Worm (Caenorhabditis elegans): ENCODE data around the gene sdz-13.
A peak's percentile ranks its signal among the peaks of the same experiment; 100 is the strongest.

sdz-13 gene

DNA sequence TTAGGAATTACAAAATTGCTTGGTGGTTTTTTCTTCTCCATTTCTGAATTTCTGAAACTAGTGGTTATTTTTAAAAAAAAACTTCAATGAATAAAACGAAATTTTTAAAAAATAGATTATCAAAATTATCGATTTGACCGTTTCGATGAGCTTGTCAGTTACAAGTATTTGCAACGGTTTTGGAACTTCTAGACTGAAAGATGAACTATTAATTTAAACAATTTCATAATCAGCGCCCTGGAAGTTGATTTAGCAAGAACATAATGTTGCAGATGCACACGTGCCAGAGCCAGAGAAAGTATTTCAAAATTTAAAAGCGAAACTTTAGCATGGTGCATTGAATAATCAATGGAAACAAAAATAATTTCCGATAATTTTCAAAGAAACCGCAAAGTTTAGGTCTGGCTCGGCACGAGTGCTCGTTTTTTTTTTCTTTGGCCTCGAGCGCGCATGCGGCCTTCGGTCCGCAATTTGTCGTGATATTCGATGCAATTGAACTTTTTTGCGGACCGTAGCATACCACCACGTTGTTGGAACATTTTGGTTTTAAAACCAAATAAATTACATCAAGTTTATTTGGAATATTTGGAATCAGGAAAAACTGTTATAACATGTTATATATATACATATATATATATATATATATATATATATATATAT is 36.6 kb downstream of the sdz-13 start, which contains the start of gene T11G6.5:
Gene T11G6.5, minus strand, starts transcription at position 51 of the 660 bp plus-strand sequence.
- TF ChIP-seq snpc-4 (GFP tag; optimal IDR thresholded peaks at IDR 0.05): no peak
- TF ChIP-seq snpc-4 (tag; optimal IDR thresholded peaks at IDR 0.05): peak in 1 of 4 experiments; percentile 13
- peak; percentile 24; the same call in 1 of the 2 replicates for TF ChIP-seq mcd-1 (GFP tag; IDR thresholded peaks at IDR 0.05)
- peak; percentile 50 for TF ChIP-seq lsl-1 (GFP tag; optimal IDR thresholded peaks at IDR 0.05)
- TF ChIP-seq attf-5 (GFP tag; optimal IDR thresholded peaks at IDR 0.05): peak; percentile 47
- TF ChIP-seq B0336.3 (GFP tag; IDR thresholded peaks at IDR 0.05): no peak
- TF ChIP-seq dox-1 (GFP tag; IDR thresholded peaks at IDR 0.05): 0 out of 2 replicates have a peak, but pooled peaks have one; percentile 28
- TF ChIP-seq nhr-80 (tag; optimal IDR thresholded peaks at IDR 0.05): peak; percentile 1
- peak; percentile 24; the same call in 1 of the 2 replicates for TF ChIP-seq hmg-1.2 (GFP tag; IDR thresholded peaks at IDR 0.05)
- TF ChIP-seq F23B12.7 (tag; optimal IDR thresholded peaks at IDR 0.05; ENCODE audit: insufficient read depth): peak; percentile 44
- TF ChIP-seq F55B11.4 (tag; optimal IDR thresholded peaks at IDR 0.05; ENCODE audit: borderline replicate concordance, insufficient read depth): no peak

- TF ChIP-seq K11D2.4 (GFP tag; IDR thresholded peaks at IDR 0.05): no peak
- TF ChIP-seq nhr-80 (tag; optimal IDR thresholded peaks at IDR 0.05): no peak
- no peak for TF ChIP-seq ceh-40 (GFP tag; IDR thresholded peaks at IDR 0.05)
- TF ChIP-seq bed-1 (GFP tag; IDR thresholded peaks at IDR 0.05): no peak
- no peak for TF ChIP-seq T07F8.4 (tag; optimal IDR thresholded peaks at IDR 0.05)
- no peak for TF ChIP-seq lin-35 (GFP tag; optimal IDR thresholded peaks at IDR 0.05)
- no peak for TF ChIP-seq let-607 (tag; optimal IDR thresholded peaks at IDR 0.05)
- TF ChIP-seq ztf-3 (GFP tag; optimal IDR thresholded peaks at IDR 0.05): no peak
- no peak for TF ChIP-seq F10E7.11 (tag; optimal IDR thresholded peaks at IDR 0.05)
- TF ChIP-seq Y79H2A.3 (GFP tag; conservative IDR thresholded peaks at IDR 0.05): no peak
- TF ChIP-seq atf-7 (tag; optimal IDR thresholded peaks at IDR 0.05): no peak
- no peak for TF ChIP-seq bed-2 (GFP tag; IDR thresholded peaks at IDR 0.05)
- TF ChIP-seq Y53G8AR.9 (GFP tag; conservative IDR thresholded peaks at IDR 0.05): peak; percentile 73; the same call in 1 of the 2 replicates
- 0 out of 2 replicates have a peak, but pooled peaks have one; percentile 12 for TF ChIP-seq D2030.7 (GFP tag; IDR thresholded peaks at IDR 0.05)
- TF ChIP-seq rpc-1 (optimal IDR thresholded peaks at IDR 0.05): no peak
- no peak for TF ChIP-seq rpc-1 (tag; optimal IDR thresholded peaks at IDR 0.05)
- 0 out of 2 replicates have a peak, but pooled peaks have one; percentile 15 for TF ChIP-seq ceh-100 (GFP tag; IDR thresholded peaks at IDR 0.05)
- TF ChIP-seq dpff-1 (tag; optimal IDR thresholded peaks at IDR 0.05): no peak
- no peak for TF ChIP-seq rec-8 (tag; optimal IDR thresholded peaks at IDR 0.05)
- TF ChIP-seq pha-4 (tag; optimal IDR thresholded peaks at IDR 0.05): no peak
- TF ChIP-seq Y56A3A.18 (GFP tag; IDR thresholded peaks at IDR 0.05): no peak
- no peak for TF ChIP-seq F57C9.4 (tag; optimal IDR thresholded peaks at IDR 0.05)
- no peak for TF ChIP-seq pbrm-1 (GFP tag; IDR thresholded peaks at IDR 0.05)
- TF ChIP-seq B0035.1 (tag; optimal IDR thresholded peaks at IDR 0.05): no peak
- no peak for TF ChIP-seq F22D6.2 (tag; optimal IDR thresholded peaks at IDR 0.05)
- TF ChIP-seq snpc-1.3 (tag; optimal IDR thresholded peaks at IDR 0.05; ENCODE audit: insufficient read depth): no peak
- TF ChIP-seq egl-18 (GFP tag; IDR thresholded peaks at IDR 0.05): no peak
- TF ChIP-seq ztf-28 (GFP tag; IDR thresholded peaks at IDR 0.05): no peak
- peak; percentile 29 for TF ChIP-seq F49E8.2 (tag; optimal IDR thresholded peaks at IDR 0.05; ENCODE audit: insufficient read depth)
- no peak for TF ChIP-seq ZK185.1 (tag; optimal IDR thresholded peaks at IDR 0.05; ENCODE audit: poor library complexity, severe bottlenecking)
- TF ChIP-seq akir-1 (GFP tag; optimal IDR thresholded peaks at IDR 0.05): no peak
- TF ChIP-seq F52B5.7 (tag; optimal IDR thresholded peaks at IDR 0.05): no peak
- TF ChIP-seq madf-10 (tag; optimal IDR thresholded peaks at IDR 0.05): no peak
- TF ChIP-seq attf-5 (GFP tag; optimal IDR thresholded peaks at IDR 0.05): no peak
- TF ChIP-seq C17E4.6 (GFP tag; IDR thresholded peaks at IDR 0.05): 0 out of 2 replicates have a peak, but pooled peaks have one; percentile 46
- no peak for TF ChIP-seq aptf-2 (GFP tag; conservative IDR thresholded peaks at IDR 0.05)
Observed at ce11 chrIV:10842232-10842631, 37.2 kb downstream of the sdz-13 start.

Data from whole organism, young adult.